Worm (Caenorhabditis elegans): ENCODE data around the gene F45C12.17.

- no peak for TF ChIP-seq daf-19 (GFP tag; conservative IDR thresholded peaks at IDR 0.05)
- TF ChIP-seq pqm-1 (tag; optimal IDR thresholded peaks at IDR 0.05), result no peak
- TF ChIP-seq Y48G9A.11 (GFP tag; IDR thresholded peaks at IDR 0.05), result no peak
- TF ChIP-seq lsy-2 (tag; optimal IDR thresholded peaks at IDR 0.05), result no peak
- TF ChIP-seq nhr-11 (tag; optimal IDR thresholded peaks at IDR 0.05), result no peak
- no peak for TF ChIP-seq nhr-28 (tag; optimal IDR thresholded peaks at IDR 0.05)
- TF ChIP-seq aha-1 (tag), result no peak
- TF ChIP-seq T26A8.4 (GFP tag; IDR thresholded peaks at IDR 0.05), result no peak
- no peak for TF ChIP-seq mep-1 (tag; optimal IDR thresholded peaks at IDR 0.05)
- no peak for TF ChIP-seq mxl-2 (GFP tag; conservative IDR thresholded peaks at IDR 0.05)
- TF ChIP-seq nhr-10 (tag; optimal IDR thresholded peaks at IDR 0.05), result no peak
- TF ChIP-seq dmd-8 (GFP tag; IDR thresholded peaks at IDR 0.05), result no peak
These were observed 31.4 kb upstream of the F45C12.17 start, which contains the start of gene fbxc-26 for ce11 chrII:1694530-1694929.
